Worm (Caenorhabditis elegans): Measurements from ENCODE around the gene pmp-1.

- no peak for TF ChIP-seq mab-5 (tag; optimal IDR thresholded peaks at IDR 0.05)
- no peak for TF ChIP-seq ztf-11 (tag; optimal IDR thresholded peaks at IDR 0.05)
- no peak for TF ChIP-seq nhr-12 (tag; optimal IDR thresholded peaks at IDR 0.05)
- TF ChIP-seq nhr-76 (tag; optimal IDR thresholded peaks at IDR 0.05): no peak
- TF ChIP-seq snpc-4 (tag; optimal IDR thresholded peaks at IDR 0.05): no peak
- TF ChIP-seq sptf-1 (tag; optimal IDR thresholded peaks at IDR 0.05): no peak
- no peak for TF ChIP-seq mep-1 (tag; optimal IDR thresholded peaks at IDR 0.05)
Observed at ce11 chrII:6926488-6926887, 42.9 kb upstream of the pmp-1 start.

All from whole organism, mixed stage, embryonic.